Fruit fly (Drosophila melanogaster) S2 (cell line): Measurements from ENCODE around the gene CG11911.

Source experiments
- CG8478 ChIP-seq: fragments of >200 bp; optimal IDR thresholded peaks from 2 replicates; lab custom pipeline; 2018
- CTCF ChIP-seq, 2 experiments: fragments of >200 bp; optimal IDR thresholded peaks; 2 replicates each; lab custom pipeline; 2018

dm6 chr2L:356234-356633 lies 35.2 kb upstream of the CG11911 start:
- TF ChIP-seq CTCF (optimal IDR thresholded peaks at IDR 0.05; lab: Kevin White, UChicago) (no peak), CG8478 (lab: Kevin White, UChicago) (no peak)
